Worm (Caenorhabditis elegans): ENCODE measurements around the gene F33G12.6.

DNA sequence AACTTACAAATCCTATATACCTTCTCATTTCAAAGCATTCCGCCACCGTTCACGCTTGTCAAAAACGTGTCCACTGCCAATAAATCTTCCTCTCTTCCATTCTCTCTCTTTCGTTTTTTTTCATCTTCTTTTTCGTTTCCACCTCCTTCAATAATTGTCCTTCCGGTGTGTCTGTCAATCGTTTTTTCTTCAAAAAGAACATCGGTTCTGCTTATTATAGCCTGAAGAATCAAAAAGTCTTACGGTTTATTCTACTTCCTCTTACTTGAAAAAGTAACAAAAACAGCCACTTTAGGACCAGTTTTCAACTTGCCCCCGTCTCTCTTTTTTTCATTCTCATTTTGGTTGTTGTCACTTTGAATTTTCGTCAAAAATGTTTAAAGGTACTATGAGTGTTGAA, 466 bp upstream of the F33G12.6 start:
- TF ChIP-seq pha-4 (tag; optimal IDR thresholded peaks at IDR 0.05), result no peak
- TF ChIP-seq lim-6 (tag; optimal IDR thresholded peaks at IDR 0.05), result no peak
- TF ChIP-seq ceh-19 (GFP tag; optimal IDR thresholded peaks at IDR 0.05), result no peak
- TF ChIP-seq unc-55 (GFP tag; optimal IDR thresholded peaks at IDR 0.05), result no peak
- no peak for TF ChIP-seq tbx-2 (tag; optimal IDR thresholded peaks at IDR 0.05)
- TF ChIP-seq unc-3 (GFP tag; conservative IDR thresholded peaks at IDR 0.05), result no peak
- TF ChIP-seq unc-3 (tag; optimal IDR thresholded peaks at IDR 0.05), result no peak
- TF ChIP-seq nfya-1 (tag; optimal IDR thresholded peaks at IDR 0.05), result no peak
- no peak for TF ChIP-seq F13H6.1 (tag; optimal IDR thresholded peaks at IDR 0.05)

All from whole organism, late embryonic.